Worm (Caenorhabditis elegans) whole organism, midembryonic: Measurements from ENCODE around the gene C45G9.9.
A peak's percentile ranks its signal among the peaks of the same experiment; 100 is the strongest.
"Not testable (repeated sequence)": the region's sequence is repeated elsewhere in the genome, so short reads cannot be mapped to it uniquely, and the experiment has no call there.

Source experiments
- T22C8.4 ChIP-seq: fragments of 200-800 bp; sonication (Bioruptor generic); IDR thresholded peaks from 2 replicates; pipeline ENCODE4 v1.3.6; 2022; ENCODE audit warnings: missing genetic modification characterization, missing compliant biosample characterization
- cog-1 ChIP-seq: sonication (generic microtip); optimal IDR thresholded peaks from 2 replicates; lab custom pipeline; 2016; ENCODE audit warnings: missing genetic modification characterization, missing compliant biosample characterization
- flt-1 ChIP-seq: fragments of 200-800 bp; sonication (Bioruptor generic); IDR thresholded peaks from 2 replicates; pipeline ENCODE4 v1.3.6; 2022; ENCODE audit warnings: missing genetic modification characterization, missing compliant biosample characterization
- klf-2 ChIP-seq: fragments of 200-800 bp; sonication (Bioruptor generic); conservative IDR thresholded peaks from 2 replicates; pipeline ENCODE4 v1.3.6; 2022; ENCODE audit warnings: missing genetic modification reagents, missing genetic modification characterization, missing compliant biosample characterization
- med-1 ChIP-seq: sonication (generic microtip); optimal IDR thresholded peaks from 2 replicates; lab custom pipeline; 2017; ENCODE audit warnings: missing genetic modification characterization, mild to moderate bottlenecking, missing compliant biosample characterization, antibody characterized with exemption, missing genetic modification reagents; ENCODE audit not compliant: insufficient read depth
- ref-1 ChIP-seq: fragments of 200-800 bp; sonication (Bioruptor generic); conservative IDR thresholded peaks from 2 replicates; pipeline ENCODE4 v1.3.6; 2022; ENCODE audit warnings: missing genetic modification reagents, missing genetic modification characterization, missing compliant biosample characterization
- tab-1 ChIP-seq: fragments of 200-800 bp; sonication (Bioruptor generic); IDR thresholded peaks from 2 replicates; pipeline ENCODE4 v1.3.6; 2022; ENCODE audit warnings: missing genetic modification characterization, missing compliant biosample characterization
- ztf-23 ChIP-seq: fragments of 200-800 bp; sonication (Bioruptor generic); IDR thresholded peaks from 2 replicates; pipeline ENCODE4 v1.3.6; 2022; ENCODE audit warnings: missing genetic modification reagents, missing genetic modification characterization, missing compliant biosample characterization
- ztf-29 ChIP-seq: fragments of 200-800 bp; sonication (Bioruptor generic); IDR thresholded peaks from 2 replicates; pipeline ENCODE4 v1.3.6; 2022; ENCODE audit warnings: missing genetic modification reagents, missing genetic modification characterization, missing compliant biosample characterization

C45G9.9 gene

ce11 chrIII:5080700-5081572 is 25.3 kb upstream of the C45G9.9 start:
- TF ChIP-seq tab-1: peak; percentile 85
- peak; percentile 68 for TF ChIP-seq ztf-29 (GFP tag; lab: Robert Waterston, UW)
- peak; percentile 62 for TF ChIP-seq ref-1 (GFP tag; lab: Robert Waterston, UW)
- peak; percentile 79 for TF ChIP-seq cog-1 (tag; lab: Kevin White, UChicago)
- TF ChIP-seq ztf-23 (GFP tag; lab: Robert Waterston, UW): peak; percentile 78
- TF ChIP-seq klf-2 (GFP tag; lab: Robert Waterston, UW): peak; percentile 74
- TF ChIP-seq T22C8.4 (GFP tag; lab: Robert Waterston, UW): peak; percentile 73
- peak; percentile 90 for TF ChIP-seq flt-1 (GFP tag; lab: Robert Waterston, UW)
- TF ChIP-seq med-1 (GFP tag; lab: Kevin White, UChicago): peak; percentile 15

ce11 chrIII:5078062-5078461 is 22.5 kb upstream of the C45G9.9 start:
- TF ChIP-seq ztf-29 (GFP tag; lab: Robert Waterston, UW) (no peak), klf-2 (GFP tag; lab: Robert Waterston, UW) (no peak), cog-1 (tag; lab: Kevin White, UChicago) (no peak), ref-1 (GFP tag; lab: Robert Waterston, UW) (no peak), med-1 (GFP tag; lab: Kevin White, UChicago) (no peak), tab-1 (no peak), ztf-23 (GFP tag; lab: Robert Waterston, UW) (no peak), flt-1 (GFP tag; lab: Robert Waterston, UW) (no peak), T22C8.4 (GFP tag; lab: Robert Waterston, UW) (no peak)

- no peak for TF ChIP-seq ref-1 (GFP tag; lab: Robert Waterston, UW)
Observed at ce11 chrIII:5077150-5077814, 21.7 kb upstream of the C45G9.9 start, which contains the start of gene alh-1. TSS of gene alh-1 (plus strand) at chrIII:5077764.

ce11 chrIII:5076569-5076968 is 21.0 kb upstream of the C45G9.9 start:
- TF ChIP-seq ztf-29 (GFP tag; lab: Robert Waterston, UW) (no peak), flt-1 (GFP tag; lab: Robert Waterston, UW) (no peak), ref-1 (GFP tag; lab: Robert Waterston, UW) (no peak), med-1 (GFP tag; lab: Kevin White, UChicago) (no peak), klf-2 (GFP tag; lab: Robert Waterston, UW) (no peak), T22C8.4 (GFP tag; lab: Robert Waterston, UW) (no peak), ztf-23 (GFP tag; lab: Robert Waterston, UW) (no peak), tab-1 (no peak), cog-1 (tag; lab: Kevin White, UChicago) (no peak)

ce11 chrIII:5074398-5074797 is 18.8 kb upstream of the C45G9.9 start, which contains the start of gene ttbk-6:
TSS of gene ttbk-6 (plus strand) at chrIII:5074698.
- TF ChIP-seq med-1 (GFP tag; lab: Kevin White, UChicago) (no peak), ref-1 (GFP tag; lab: Robert Waterston, UW) (no peak), klf-2 (GFP tag; lab: Robert Waterston, UW) (no peak), ztf-29 (GFP tag; lab: Robert Waterston, UW) (no peak), flt-1 (GFP tag; lab: Robert Waterston, UW) (no peak), cog-1 (tag; lab: Kevin White, UChicago) (no peak), tab-1 (no peak)

- TF ChIP-seq klf-2 (GFP tag; lab: Robert Waterston, UW) (no peak), flt-1 (GFP tag; lab: Robert Waterston, UW) (no peak), ref-1 (GFP tag; lab: Robert Waterston, UW) (no peak), ztf-23 (GFP tag; lab: Robert Waterston, UW) (no peak), tab-1 (no peak), med-1 (GFP tag; lab: Kevin White, UChicago) (no peak), cog-1 (tag; lab: Kevin White, UChicago) (no peak), ztf-29 (GFP tag; lab: Robert Waterston, UW) (no peak), T22C8.4 (GFP tag; lab: Robert Waterston, UW) (no peak)
Observed at ce11 chrIII:5071509-5071908, 15.9 kb upstream of the C45G9.9 start, which contains the start of gene C45G9.12. TSS of gene C45G9.12 (minus strand) at chrIII:5071609.

- TF ChIP-seq ref-1 (GFP tag; lab: Robert Waterston, UW): no peak
- TF ChIP-seq cog-1 (tag; lab: Kevin White, UChicago): peak; percentile 62
- no peak for TF ChIP-seq tab-1
- peak; percentile 74 for TF ChIP-seq ztf-23 (GFP tag; lab: Robert Waterston, UW)
- no peak for TF ChIP-seq med-1 (GFP tag; lab: Kevin White, UChicago)
- TF ChIP-seq ztf-29 (GFP tag; lab: Robert Waterston, UW): no peak
- TF ChIP-seq flt-1 (GFP tag; lab: Robert Waterston, UW): peak; percentile 61
- no peak for TF ChIP-seq klf-2 (GFP tag; lab: Robert Waterston, UW)
- no peak for TF ChIP-seq T22C8.4 (GFP tag; lab: Robert Waterston, UW)
Observed at ce11 chrIII:5068675-5069233, 13.1 kb upstream of the C45G9.9 start, which contains the start of the genes C45G9.11 and C45G9.2. TSS of gene C45G9.11 (minus strand) at chrIII:5068725. TSS of gene C45G9.2 (plus strand) at chrIII:5069066.

ce11 chrIII:5062406-5062805 is 6.8 kb upstream of the C45G9.9 start, which contains the start of gene C45G9.4:
TSS of gene C45G9.4 (plus strand) at chrIII:5062706.
- TF ChIP-seq cog-1 (tag; lab: Kevin White, UChicago); T22C8.4 (GFP tag; lab: Robert Waterston, UW); ref-1 (GFP tag; lab: Robert Waterston, UW): not testable (repeated sequence)
